Worm (Caenorhabditis elegans) whole organism, L4 larva: Measurements from ENCODE around the gene Y41C4A.18.

Experiments
- D1046.2 ChIP-seq: fragments of 200-800 bp; sonication (Bioruptor generic); IDR thresholded peaks from 2 replicates; pipeline ENCODE4 v1.3.6; 2022; ENCODE audit warnings: missing genetic modification characterization, missing compliant biosample characterization
- F10B5.3 ChIP-seq: sonication (generic microtip); optimal IDR thresholded peaks from 2 replicates; lab custom pipeline; 2016; ENCODE audit warnings: mild to moderate bottlenecking, missing genetic modification characterization, missing compliant biosample characterization
- F26F4.8 ChIP-seq: fragments of 200-800 bp; sonication (Bioruptor generic); conservative IDR thresholded peaks from 2 replicates; pipeline ENCODE4 v1.3.6; 2022; ENCODE audit warnings: missing genetic modification characterization, missing compliant biosample characterization
- F44E2.7 ChIP-seq: fragments of 200-800 bp; sonication (Bioruptor generic); IDR thresholded peaks from 2 replicates; pipeline ENCODE4 v2.1.2; 2022; ENCODE audit warnings: missing genetic modification characterization, missing compliant biosample characterization
- Y48G9A.11 ChIP-seq: fragments of 200-800 bp; sonication (Bioruptor generic); IDR thresholded peaks from 2 replicates; pipeline ENCODE4 v1.3.6; 2022; ENCODE audit warnings: missing genetic modification reagents, missing genetic modification characterization, missing compliant biosample characterization
- Y75B8A.6 ChIP-seq: fragments of 200-800 bp; sonication (Bioruptor generic); IDR thresholded peaks from 2 replicates; pipeline ENCODE4 v1.3.6; 2022; ENCODE audit warnings: missing genetic modification reagents, missing genetic modification characterization, missing compliant biosample characterization
- ZK546.5 ChIP-seq, 2 experiments: sonication (generic microtip); optimal IDR thresholded peaks; 2 replicates each; lab custom pipeline; 2017; ENCODE audit warnings: missing biosample characterization in 2 of 2, missing genetic modification characterization in 2 of 2
- aha-1 ChIP-seq: fragments of 150-350 bp; peaks from one replicate; lab custom pipeline; 2014; ENCODE audit warnings: missing biosample characterization, missing genetic modification characterization
- aly-2 ChIP-seq: sonication (generic microtip); optimal IDR thresholded peaks from 2 replicates; lab custom pipeline; 2018; ENCODE audit warnings: missing biosample characterization, missing genetic modification characterization
- arid-1 ChIP-seq: fragments of 200-800 bp; sonication (Bioruptor generic); conservative IDR thresholded peaks from 2 replicates; pipeline ENCODE4 v1.3.6; 2022; ENCODE audit warnings: missing genetic modification reagents, missing genetic modification characterization, missing compliant biosample characterization
- attf-4 ChIP-seq: sonication (generic microtip); optimal IDR thresholded peaks from 3 replicates; lab custom pipeline; 2017; ENCODE audit warnings: missing biosample characterization, missing genetic modification characterization
- ceh-20 ChIP-seq: fragments of 200-800 bp; sonication (Bioruptor generic); IDR thresholded peaks from 2 replicates; pipeline ENCODE4 v1.3.6; 2022; ENCODE audit warnings: missing genetic modification reagents, missing genetic modification characterization, missing compliant biosample characterization
- ceh-32 ChIP-seq: sonication (generic microtip); optimal IDR thresholded peaks from 2 replicates; lab custom pipeline; 2016; ENCODE audit warnings: mild to moderate bottlenecking, missing genetic modification characterization, missing compliant biosample characterization; ENCODE audit not compliant: poor library complexity
- cey-2 ChIP-seq: sonication (generic microtip); optimal IDR thresholded peaks from 3 replicates; lab custom pipeline; 2017; ENCODE audit warnings: missing genetic modification characterization, mild to moderate bottlenecking, missing compliant biosample characterization, antibody characterized with exemption, borderline replicate concordance; ENCODE audit not compliant: insufficient read depth
- dmd-9 ChIP-seq: fragments of 200-800 bp; sonication (Bioruptor generic); IDR thresholded peaks from 2 replicates; pipeline ENCODE4 v1.3.6; 2022; ENCODE audit warnings: missing genetic modification reagents, missing genetic modification characterization, missing compliant biosample characterization
- dpl-1 ChIP-seq: fragments of 150-350 bp; optimal IDR thresholded peaks from 2 replicates; lab custom pipeline; 2014; ENCODE audit warnings: missing biosample characterization, missing genetic modification reagents, missing genetic modification characterization
- dve-1 ChIP-seq: sonication (generic microtip); optimal IDR thresholded peaks from 2 replicates; lab custom pipeline; 2017; ENCODE audit warnings: antibody characterized with exemption, mild to moderate bottlenecking, missing genetic modification characterization, missing compliant biosample characterization; ENCODE audit not compliant: insufficient read depth
- egl-43 ChIP-seq: fragments of 200-800 bp; sonication (Bioruptor generic); IDR thresholded peaks from 2 replicates; pipeline ENCODE4 v1.3.6; 2022; ENCODE audit warnings: missing genetic modification reagents, missing genetic modification characterization, missing compliant biosample characterization
- gei-8 ChIP-seq: fragments of 200-800 bp; sonication (Bioruptor generic); optimal IDR thresholded peaks from 2 replicates; lab custom pipeline; 2018; ENCODE audit warnings: mild to moderate bottlenecking, missing genetic modification characterization, missing compliant biosample characterization
- hif-1 ChIP-seq, 2 experiments: sonication (generic microtip); optimal IDR thresholded peaks; 2 replicates each; lab custom pipeline; 2016 to 2017; ENCODE audit warnings: missing compliant biosample characterization in 2 of 2, missing genetic modification characterization in 2 of 2, missing genetic modification reagents in 2 of 2, missing genotype in 2 of 2, mild to moderate bottlenecking in 1 of 2
- hmg-1.1 ChIP-seq: fragments of 200-800 bp; sonication (Bioruptor generic); IDR thresholded peaks from 2 replicates; pipeline ENCODE4 v1.3.6; 2022; ENCODE audit warnings: missing genetic modification reagents, missing genetic modification characterization, missing compliant biosample characterization
- lim-7 ChIP-seq: fragments of 200-800 bp; sonication (Bioruptor generic); IDR thresholded peaks from 2 replicates; pipeline ENCODE4 v1.3.6; 2022; ENCODE audit warnings: missing genetic modification characterization, missing compliant biosample characterization
- lin-1 ChIP-seq: fragments of 200-800 bp; sonication (Bioruptor generic); IDR thresholded peaks from 2 replicates; pipeline ENCODE4 v1.3.6; 2022; ENCODE audit warnings: missing genetic modification reagents, missing genetic modification characterization, missing compliant biosample characterization
- lin-15B ChIP-seq: fragments of 150-350 bp; sonication (generic microtip); optimal IDR thresholded peaks from 3 replicates; lab custom pipeline; 2014; ENCODE audit warnings: missing biosample characterization, missing genetic modification characterization
- lsy-2 ChIP-seq, 2 experiments: fragments of 150-350 bp in 1 of 2; sonication (generic microtip) in 1 of 2; optimal IDR thresholded peaks; 2 replicates each; lab custom pipeline; 2014 to 2017; ENCODE audit warnings: missing biosample characterization in 2 of 2, missing genetic modification characterization in 2 of 2
- madf-5 ChIP-seq, 2 experiments: fragments of 200-800 bp; sonication (Bioruptor generic); IDR thresholded peaks; 2 replicates each; pipeline ENCODE4 v1.3.6; 2022; ENCODE audit warnings: missing compliant biosample characterization in 2 of 2, missing genetic modification characterization in 2 of 2
- mes-2 ChIP-seq: sonication (generic microtip); optimal IDR thresholded peaks from 2 replicates; lab custom pipeline; 2016; ENCODE audit warnings: missing genotype, mild to moderate bottlenecking, missing genetic modification characterization, missing compliant biosample characterization; ENCODE audit not compliant: poor library complexity, severe bottlenecking
- nhr-25 ChIP-seq: sonication (generic microtip); optimal IDR thresholded peaks from 2 replicates; lab custom pipeline; 2017; ENCODE audit warnings: missing genetic modification characterization, mild to moderate bottlenecking, missing compliant biosample characterization, antibody characterized with exemption, moderate library complexity, borderline replicate concordance; ENCODE audit not compliant: insufficient read depth
- nhr-48 ChIP-seq: sonication (generic microtip); optimal IDR thresholded peaks from 2 replicates; lab custom pipeline; 2016; ENCODE audit warnings: mild to moderate bottlenecking, missing genetic modification characterization, missing compliant biosample characterization
- nhr-77 ChIP-seq: fragments of 150-350 bp; optimal IDR thresholded peaks from 2 replicates; lab custom pipeline; 2014; ENCODE audit warnings: missing biosample characterization, missing genetic modification characterization
- pha-4 ChIP-seq, 2 experiments: fragments of 150-350 bp in 1 of 2; fragments of 200-800 bp in 1 of 2; sonication (Bioruptor generic) in 1 of 2; IDR thresholded peaks in 1 of 2; optimal IDR thresholded peaks in 1 of 2; 2 replicates each; pipeline versions ENCODE4 v1.3.6 to Lab custom; 2014 to 2022; ENCODE audit warnings: missing genetic modification characterization in 2 of 2, missing genetic modification reagents in 2 of 2, missing biosample characterization in 1 of 2, missing compliant biosample characterization in 1 of 2
- php-3 ChIP-seq: fragments of 200-800 bp; sonication (Bioruptor generic); IDR thresholded peaks from 2 replicates; pipeline ENCODE4 v1.3.6; 2022; ENCODE audit warnings: missing genetic modification reagents, missing genetic modification characterization, missing compliant biosample characterization
- pqm-1 ChIP-seq: sonication (generic microtip); optimal IDR thresholded peaks from 2 replicates; lab custom pipeline; 2017; ENCODE audit warnings: missing biosample characterization, missing genetic modification characterization
- saeg-2 ChIP-seq: fragments of 200-800 bp; sonication (Bioruptor generic); IDR thresholded peaks from 2 replicates; pipeline ENCODE4 v1.3.6; 2022; ENCODE audit warnings: missing genetic modification reagents, missing genetic modification characterization, missing compliant biosample characterization
- sdz-12 ChIP-seq: fragments of 200-800 bp; sonication (Bioruptor generic); optimal IDR thresholded peaks from 2 replicates; lab custom pipeline; 2018; ENCODE audit warnings: mild to moderate bottlenecking, missing genetic modification characterization, missing compliant biosample characterization
- set-16 ChIP-seq: fragments of 200-800 bp; sonication (Bioruptor generic); IDR thresholded peaks from 2 replicates; pipeline ENCODE4 v1.3.6; 2022; ENCODE audit warnings: missing genetic modification reagents, missing genetic modification characterization, missing compliant biosample characterization
- skn-1 ChIP-seq: fragments of 150-350 bp; optimal IDR thresholded peaks from 2 replicates; lab custom pipeline; 2014; ENCODE audit warnings: missing biosample characterization, missing genetic modification characterization
- spr-3 ChIP-seq: fragments of 200-800 bp; sonication (Bioruptor generic); optimal IDR thresholded peaks from 2 replicates; lab custom pipeline; 2018; ENCODE audit warnings: mild to moderate bottlenecking, missing genetic modification characterization, missing compliant biosample characterization
- tra-1 ChIP-seq: fragments of 200-800 bp; sonication (Bioruptor generic); IDR thresholded peaks from 2 replicates; pipeline ENCODE4 v1.3.6; 2022; ENCODE audit warnings: missing genetic modification reagents, missing genetic modification characterization, missing compliant biosample characterization
- unc-62 ChIP-seq, 3 experiments: fragments of 150-350 bp in 1 of 3; sonication (generic microtip); optimal IDR thresholded peaks in 2 of 3; peaks in 1 of 3; 1 replicate in 1 of 3; 2 replicates in 2 of 3; lab custom pipeline; 2014 to 2017; ENCODE audit warnings: missing biosample characterization in 3 of 3, missing genetic modification characterization in 3 of 3, missing genetic modification reagents in 3 of 3, missing genotype in 1 of 3
- vab-7 ChIP-seq: fragments of 200-800 bp; sonication (Bioruptor generic); IDR thresholded peaks from 2 replicates; pipeline ENCODE4 v1.3.6; 2022; ENCODE audit warnings: missing genetic modification reagents, missing genetic modification characterization, missing compliant biosample characterization
- zag-1 ChIP-seq: fragments of 150-350 bp; optimal IDR thresholded peaks from 2 replicates; lab custom pipeline; 2014; ENCODE audit warnings: missing biosample characterization, missing genetic modification characterization
- zfp-3 ChIP-seq: fragments of 200-800 bp; sonication (Bioruptor generic); conservative IDR thresholded peaks from 2 replicates; pipeline ENCODE4 v1.3.6; 2022; ENCODE audit warnings: missing genetic modification reagents, missing genetic modification characterization, missing compliant biosample characterization
- zip-2 ChIP-seq: fragments of 150-350 bp; optimal IDR thresholded peaks from 2 replicates; lab custom pipeline; 2014; ENCODE audit warnings: missing biosample characterization, missing genetic modification characterization
- ztf-11 ChIP-seq: fragments of 150-350 bp; optimal IDR thresholded peaks from 2 replicates; lab custom pipeline; 2014; ENCODE audit warnings: missing biosample characterization, missing genetic modification characterization

Y41C4A.18 gene

DNA sequence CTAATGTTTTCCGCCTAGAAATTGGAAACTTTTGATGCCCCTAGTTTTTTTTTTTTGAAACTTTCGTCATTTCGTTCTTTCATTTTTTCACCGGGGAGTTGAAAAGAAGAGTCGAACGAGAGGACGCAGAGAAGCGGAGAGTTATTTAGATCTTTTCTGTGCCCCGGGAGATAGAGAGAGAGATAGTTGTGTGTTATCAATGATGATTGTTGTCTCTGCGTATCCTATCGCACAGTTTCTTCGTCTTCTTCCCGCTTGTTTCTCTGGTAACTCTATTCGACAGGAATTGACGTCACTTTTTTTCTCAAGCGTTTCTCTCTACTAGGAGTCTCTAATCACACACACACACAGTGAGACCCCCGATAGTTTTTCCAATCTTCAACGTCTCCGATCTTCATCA lies 41.1 kb upstream of the Y41C4A.18 start (continued):
- TF ChIP-seq ceh-32 (tag; lab: Kevin White, UChicago) (no peak), php-3 (GFP tag; lab: Robert Waterston, UW) (no peak), zip-2 (no peak), sdz-12 (GFP tag; lab: Kevin White, UChicago) (no peak), nhr-48 (tag; lab: Kevin White, UChicago) (peak; percentile 55), dve-1 (tag; lab: Kevin White, UChicago) (peak; percentile 96), ZK546.5 (tag; optimal IDR thresholded peaks at IDR 0.05; lab: Kevin White, UChicago) (no peak), Y75B8A.6 (GFP tag; lab: Robert Waterston, UW) (no peak), zag-1 (no peak), lin-15B (no peak), attf-4 (no peak), saeg-2 (GFP tag; lab: Robert Waterston, UW) (no peak), egl-43 (GFP tag; lab: Robert Waterston, UW) (no peak), cey-2 (tag; lab: Kevin White, UChicago) (no peak), pqm-1 (tag; lab: Kevin White, UChicago) (peak; percentile 86), lsy-2 (tag; optimal IDR thresholded peaks at IDR 0.05; lab: Kevin White, UChicago) (peak in 1 of 2 experiments; percentile 29), hmg-1.1 (GFP tag; lab: Robert Waterston, UW) (peak; percentile 48; the same call in 1 of the 2 replicates), zfp-3 (GFP tag; lab: Robert Waterston, UW) (no peak), nhr-77 (tag; lab: Kevin White, UChicago) (peak; percentile 79), spr-3 (no peak), arid-1 (GFP tag; lab: Robert Waterston, UW) (no peak; the same call in 1 of the 2 replicates), dmd-9 (GFP tag; lab: Robert Waterston, UW) (no peak), madf-5 (GFP tag; IDR thresholded peaks at IDR 0.05; lab: Robert Waterston, UW) (no peak), ztf-11 (tag; lab: Kevin White, UChicago) (no peak), dpl-1 (GFP tag; lab: Kevin White, UChicago) (peak; percentile 42), ceh-20 (no peak), skn-1 (tag; lab: Kevin White, UChicago) (no peak), F44E2.7 (GFP tag; lab: Robert Waterston, UW) (no peak), F26F4.8 (GFP tag; lab: Robert Waterston, UW) (no peak), aha-1 (tag; lab: Kevin White, UChicago) (no peak), pha-4 (GFP tag; IDR thresholded peaks at IDR 0.05; lab: Robert Waterston, UW) (no peak), pha-4 (tag; optimal IDR thresholded peaks at IDR 0.05; lab: Kevin White, UChicago) (peak; percentile 22), F10B5.3 (tag; lab: Kevin White, UChicago) (no peak)

DNA sequence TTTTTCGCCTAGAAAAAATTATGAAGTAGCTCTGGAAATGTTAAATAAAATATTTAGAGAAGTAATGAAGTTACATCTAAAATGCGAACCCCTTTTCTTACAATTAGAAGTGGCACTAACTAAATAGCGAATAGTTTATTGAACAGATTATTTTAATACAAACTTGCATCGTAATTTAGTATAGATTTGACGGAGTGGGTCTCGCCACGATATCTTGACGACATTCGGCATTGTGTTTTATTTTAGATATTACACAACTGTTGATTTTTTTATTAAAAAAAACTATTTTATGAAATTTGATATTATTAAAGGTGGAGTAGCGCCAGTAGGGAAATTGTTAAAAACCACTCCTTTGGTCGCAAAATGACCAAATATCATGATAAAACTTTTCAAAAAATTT lies 40.5 kb upstream of the Y41C4A.18 start:
- TF ChIP-seq mes-2 (tag; lab: Kevin White, UChicago) (no peak), zag-1 (no peak), aha-1 (tag; lab: Kevin White, UChicago) (peak; percentile 90), nhr-25 (no peak), zfp-3 (GFP tag; lab: Robert Waterston, UW) (no peak), vab-7 (no peak), lin-1 (GFP tag; lab: Robert Waterston, UW) (no peak), aly-2 (tag; lab: Kevin White, UChicago) (no peak)

ce11 chrIII:11692380-11692779 lies 38.0 kb upstream of the Y41C4A.18 start:
- 0 out of 2 replicates have a peak, but pooled peaks have one; percentile 23 for TF ChIP-seq Y48G9A.11 (GFP tag; lab: Robert Waterston, UW)
- TF ChIP-seq gei-8 (GFP tag; lab: Kevin White, UChicago) = peak; percentile 10
- TF ChIP-seq tra-1 (GFP tag; lab: Robert Waterston, UW) = 0 out of 2 replicates have a peak, but pooled peaks have one; percentile 25
- 0 out of 2 replicates have a peak, but pooled peaks have one; percentile 39 for TF ChIP-seq D1046.2
- peak; percentile 57; the same call in 1 of the 2 replicates for TF ChIP-seq lim-7 (GFP tag; lab: Robert Waterston, UW)
- TF ChIP-seq unc-62 (GFP tag; optimal IDR thresholded peaks at IDR 0.05 in 1 of 2; lab: Kevin White, UChicago) = no peak
- no peak for TF ChIP-seq unc-62 (tag; optimal IDR thresholded peaks at IDR 0.05; lab: Kevin White, UChicago)
- peak; percentile 50 for TF ChIP-seq aha-1 (tag; lab: Kevin White, UChicago)
- peak; percentile 68 for TF ChIP-seq egl-43 (GFP tag; lab: Robert Waterston, UW)
- peak; percentile 58 for TF ChIP-seq sdz-12 (GFP tag; lab: Kevin White, UChicago)
- TF ChIP-seq set-16 (GFP tag; lab: Robert Waterston, UW) = peak; percentile 53; the same call in 1 of the 2 replicates
- TF ChIP-seq dpl-1 (GFP tag; lab: Kevin White, UChicago) = no peak
- TF ChIP-seq skn-1 (tag; lab: Kevin White, UChicago) = no peak
- TF ChIP-seq hif-1 (tag; optimal IDR thresholded peaks at IDR 0.05; lab: Kevin White, UChicago) = peak in 1 of 2 experiments; percentile 42
- TF ChIP-seq, all 104 proteins: peak for 10
